Fruit fly (Drosophila melanogaster) whole organism, embryonic: ENCODE data around the gene Prp31.

Source experiments
- Blimp-1 ChIP-seq: fragments of 200-800 bp; sonication (Bioruptor generic); optimal IDR thresholded peaks from 3 replicates; lab custom pipeline; 2018; ENCODE audit warnings: missing biosample characterization, missing genetic modification characterization, mild to moderate bottlenecking, moderate library complexity, missing genetic modification reagents
- CG10431 ChIP-seq: fragments of 200-800 bp; sonication (Bioruptor generic); optimal IDR thresholded peaks from 3 replicates; lab custom pipeline; 2018; ENCODE audit warnings: missing biosample characterization, mild to moderate bottlenecking, missing genetic modification characterization
- CG10462 ChIP-seq: fragments of 200-800 bp; sonication (Bioruptor generic); optimal IDR thresholded peaks from 2 replicates; lab custom pipeline; 2016; ENCODE audit warnings: missing biosample characterization, missing genetic modification characterization
- CG11504 ChIP-seq: fragments of 200-800 bp; sonication (Bioruptor generic); optimal IDR thresholded peaks from 3 replicates; lab custom pipeline; 2019; ENCODE audit warnings: missing biosample characterization, mild to moderate bottlenecking, missing genetic modification characterization, moderate library complexity
- CG12155 ChIP-seq: fragments of 200-800 bp; sonication (Bioruptor generic); optimal IDR thresholded peaks from 3 replicates; lab custom pipeline; 2016; ENCODE audit warnings: missing biosample characterization, missing genetic modification characterization
- CG14710 ChIP-seq: fragments of 200-800 bp; sonication (Bioruptor generic); optimal IDR thresholded peaks from 3 replicates; lab custom pipeline; 2019; ENCODE audit warnings: missing biosample characterization, mild to moderate bottlenecking, missing genetic modification characterization, moderate library complexity
- CG15696 ChIP-seq: fragments of 200-800 bp; sonication (Bioruptor generic); optimal IDR thresholded peaks from 2 replicates; lab custom pipeline; 2019; ENCODE audit warnings: missing biosample characterization, mild to moderate bottlenecking, missing genetic modification characterization, moderate library complexity
- CG17186 ChIP-seq: fragments of 200-800 bp; sonication (Bioruptor generic); optimal IDR thresholded peaks from 3 replicates; lab custom pipeline; 2017; ENCODE audit warnings: missing biosample characterization, missing genetic modification reagents, missing genetic modification characterization
- CG17361 ChIP-seq: fragments of 200-800 bp; sonication (Bioruptor generic); IDR thresholded peaks from 3 replicates; pipeline ENCODE4 v1.3.6; 2022; ENCODE audit warnings: missing biosample characterization, missing genetic modification characterization
- CG18262 ChIP-seq: fragments of 200-800 bp; optimal IDR thresholded peaks from 3 replicates; lab custom pipeline; 2019; ENCODE audit warnings: missing biosample characterization, mild to moderate bottlenecking, missing genetic modification characterization, moderate library complexity
- CG2199 ChIP-seq: fragments of 200-800 bp; sonication (Bioruptor generic); IDR thresholded peaks from 3 replicates; pipeline ENCODE4 v1.3.6; 2022; ENCODE audit warnings: missing biosample characterization, missing genetic modification characterization
- CG2678 ChIP-seq: fragments of 200-800 bp; sonication (Bioruptor generic); optimal IDR thresholded peaks from 3 replicates; lab custom pipeline; 2019; ENCODE audit warnings: missing biosample characterization, mild to moderate bottlenecking, missing genetic modification characterization, moderate library complexity
- CG2712 ChIP-seq: fragments of 200-800 bp; optimal IDR thresholded peaks from 3 replicates; lab custom pipeline; 2019; ENCODE audit warnings: missing biosample characterization, mild to moderate bottlenecking, missing genetic modification characterization, moderate library complexity
- CG31441 ChIP-seq: fragments of 200-800 bp; sonication (Bioruptor generic); IDR thresholded peaks from 2 replicates; pipeline ENCODE4 v1.3.6; 2022; ENCODE audit warnings: missing biosample characterization, missing genetic modification characterization
- CG3281 ChIP-seq: fragments of 200-800 bp; sonication (Bioruptor generic); optimal IDR thresholded peaks from 3 replicates; lab custom pipeline; 2017; ENCODE audit warnings: missing biosample characterization, mild to moderate bottlenecking, missing genetic modification characterization
- CG34376 ChIP-seq: fragments of 200-800 bp; sonication (Bioruptor generic); optimal IDR thresholded peaks from 2 replicates; lab custom pipeline; 2018; ENCODE audit warnings: missing biosample characterization, mild to moderate bottlenecking, missing genetic modification characterization
- CG4424 ChIP-seq: fragments of 200-800 bp; sonication (Bioruptor generic); optimal IDR thresholded peaks from 3 replicates; lab custom pipeline; 2016; ENCODE audit warnings: missing biosample characterization, missing genetic modification characterization
- CG6683 ChIP-seq: fragments of 200-800 bp; sonication (Bioruptor generic); optimal IDR thresholded peaks from 2 replicates; lab custom pipeline; 2017; ENCODE audit warnings: missing biosample characterization, mild to moderate bottlenecking, missing genetic modification characterization, missing genetic modification reagents
- CG7839 ChIP-seq: fragments of 200-800 bp; sonication (Bioruptor generic); optimal IDR thresholded peaks from 3 replicates; lab custom pipeline; 2018; ENCODE audit warnings: missing biosample characterization, mild to moderate bottlenecking, missing genetic modification characterization, moderate library complexity
- CG8944 ChIP-seq: fragments of 200-800 bp; sonication (Bioruptor generic); optimal IDR thresholded peaks from 3 replicates; lab custom pipeline; 2016; ENCODE audit warnings: missing biosample characterization, missing genetic modification characterization
- CoRest ChIP-seq: fragments of 200-800 bp; sonication (Bioruptor generic); optimal IDR thresholded peaks from 3 replicates; lab custom pipeline; 2018; ENCODE audit warnings: missing biosample characterization, mild to moderate bottlenecking, missing genetic modification characterization, moderate library complexity
- CrebB ChIP-seq: fragments of 200-800 bp; sonication (Bioruptor generic); optimal IDR thresholded peaks from 3 replicates; lab custom pipeline; 2018; ENCODE audit warnings: missing biosample characterization, mild to moderate bottlenecking, missing genetic modification characterization
- Deaf1 ChIP-seq: fragments of 200-800 bp; optimal IDR thresholded peaks from 3 replicates; lab custom pipeline; 2019; ENCODE audit warnings: missing biosample characterization, mild to moderate bottlenecking, missing genetic modification characterization, moderate library complexity
- Nf-YB ChIP-seq: fragments of 200-800 bp; sonication (Bioruptor generic); optimal IDR thresholded peaks from 3 replicates; lab custom pipeline; 2019; ENCODE audit warnings: missing biosample characterization, mild to moderate bottlenecking, missing genetic modification characterization, moderate library complexity
- Ptx1 ChIP-seq: fragments of 200-800 bp; sonication (Bioruptor generic); IDR thresholded peaks from 2 replicates; pipeline ENCODE4 v1.3.6; 2022; ENCODE audit warnings: missing biosample characterization, missing genetic modification characterization
- Sox102F ChIP-seq: fragments of 200-800 bp; sonication (Bioruptor generic); optimal IDR thresholded peaks from 2 replicates; lab custom pipeline; 2018; ENCODE audit warnings: missing biosample characterization, mild to moderate bottlenecking, missing genetic modification characterization, moderate library complexity
- Spps ChIP-seq: fragments of 200-800 bp; sonication (Bioruptor generic); optimal IDR thresholded peaks from 2 replicates; lab custom pipeline; 2018; ENCODE audit warnings: missing biosample characterization, mild to moderate bottlenecking, missing genetic modification characterization
- Ssrp ChIP-seq: fragments of 200-800 bp; sonication (Bioruptor generic); optimal IDR thresholded peaks from 2 replicates; lab custom pipeline; 2018; ENCODE audit warnings: missing biosample characterization, mild to moderate bottlenecking, missing genetic modification characterization, moderate library complexity
- Usf ChIP-seq: fragments of 200-800 bp; sonication (Bioruptor generic); optimal IDR thresholded peaks from 2 replicates; lab custom pipeline; 2017; ENCODE audit warnings: missing genotype, missing biosample characterization, missing genetic modification characterization
- ac ChIP-seq: fragments of 200-800 bp; sonication (Bioruptor generic); optimal IDR thresholded peaks from 3 replicates; lab custom pipeline; 2017; ENCODE audit warnings: missing biosample characterization, mild to moderate bottlenecking, missing genetic modification characterization
- ara ChIP-seq: fragments of 200-800 bp; sonication (Bioruptor generic); IDR thresholded peaks from 2 replicates; pipeline ENCODE4 v1.3.6; 2022; ENCODE audit warnings: missing biosample characterization, missing genetic modification characterization
- bcd ChIP-seq: fragments of 200-800 bp; sonication (Bioruptor generic); optimal IDR thresholded peaks from 2 replicates; lab custom pipeline; 2017; ENCODE audit warnings: missing biosample characterization, mild to moderate bottlenecking, missing genetic modification characterization
- btn ChIP-seq: fragments of 200-800 bp; sonication (Bioruptor generic); optimal IDR thresholded peaks from 2 replicates; lab custom pipeline; 2016; ENCODE audit warnings: missing biosample characterization, missing genetic modification characterization
- danr ChIP-seq: fragments of 200-800 bp; sonication (Bioruptor generic); IDR thresholded peaks from 2 replicates; pipeline ENCODE4 v1.3.6; 2022; ENCODE audit warnings: missing biosample characterization, missing genetic modification characterization
- dmrt11E ChIP-seq: fragments of 200-800 bp; sonication (Bioruptor generic); optimal IDR thresholded peaks from 3 replicates; lab custom pipeline; 2018; ENCODE audit warnings: missing biosample characterization, mild to moderate bottlenecking, missing genetic modification characterization, moderate library complexity
- fd96Cb ChIP-seq: fragments of 200-800 bp; sonication (Bioruptor generic); optimal IDR thresholded peaks from 2 replicates; lab custom pipeline; 2018; ENCODE audit warnings: missing biosample characterization, mild to moderate bottlenecking, missing genetic modification characterization, moderate library complexity
- gem ChIP-seq: fragments of 200-800 bp; sonication (Bioruptor generic); optimal IDR thresholded peaks from 2 replicates; lab custom pipeline; 2019; ENCODE audit warnings: missing biosample characterization, mild to moderate bottlenecking, missing genetic modification characterization, moderate library complexity
- gsb-n ChIP-seq: fragments of 200-800 bp; sonication (Bioruptor generic); optimal IDR thresholded peaks from 3 replicates; lab custom pipeline; 2018; ENCODE audit warnings: missing biosample characterization, mild to moderate bottlenecking, missing genetic modification characterization
- lab ChIP-seq: fragments of 200-800 bp; sonication (Bioruptor generic); optimal IDR thresholded peaks from 3 replicates; lab custom pipeline; 2017; ENCODE audit warnings: missing biosample characterization, missing genetic modification characterization, mild to moderate bottlenecking, moderate library complexity, missing genetic modification reagents
- nerfin-1 ChIP-seq: fragments of 200-800 bp; sonication (Bioruptor generic); optimal IDR thresholded peaks from 3 replicates; lab custom pipeline; 2019; ENCODE audit warnings: missing biosample characterization, mild to moderate bottlenecking, missing genetic modification characterization, moderate library complexity
- nmo ChIP-seq: fragments of 200-800 bp; sonication (Bioruptor generic); optimal IDR thresholded peaks from 2 replicates; lab custom pipeline; 2018; ENCODE audit warnings: missing biosample characterization, mild to moderate bottlenecking, missing genetic modification characterization, moderate library complexity
- pb ChIP-seq: fragments of 200-800 bp; sonication (Bioruptor generic); optimal IDR thresholded peaks from 3 replicates; lab custom pipeline; 2016; ENCODE audit warnings: missing biosample characterization, missing genetic modification characterization
- phol ChIP-seq: fragments of 200-800 bp; sonication (Bioruptor generic); optimal IDR thresholded peaks from 3 replicates; lab custom pipeline; 2018; ENCODE audit warnings: missing biosample characterization, mild to moderate bottlenecking, missing genetic modification characterization, moderate library complexity
- seq ChIP-seq: fragments of 200-800 bp; sonication (Bioruptor generic); IDR thresholded peaks from 2 replicates; pipeline ENCODE4 v1.3.6; 2022; ENCODE audit warnings: missing biosample characterization, missing genetic modification characterization
- usp ChIP-seq: fragments of >200 bp; optimal IDR thresholded peaks from 2 replicates; lab custom pipeline; 2017; ENCODE audit warnings: missing biosample characterization, missing genetic modification characterization
- z ChIP-seq: fragments of 200-800 bp; sonication (Bioruptor generic); IDR thresholded peaks from 3 replicates; pipeline ENCODE4 v1.3.6; 2022; ENCODE audit warnings: missing biosample characterization, missing genetic modification characterization

The Prp31 gene

dm6 chr3L:15206058-15206457 lies 47.2 kb downstream of the Prp31 start:
- TF ChIP-seq pb, result no peak
- TF ChIP-seq gem, result no peak
- TF ChIP-seq CG12155 (GFP tag; lab: Kevin White, UChicago), result no peak
- no peak for TF ChIP-seq Spps

dm6 chr3L:15207544-15207943 lies 48.6 kb downstream of the Prp31 start, which contains the start of gene Prx1:
Gene Prx1, plus strand, starts transcription at chr3L:15207844.
- TF ChIP-seq CG6683 (GFP tag; lab: Kevin White, UChicago) (no peak), CG15696 (tag; lab: Kevin White, UChicago) (no peak), ac (GFP tag; lab: Kevin White, UChicago) (no peak), CG10431 (no peak), Nf-YB (GFP tag; lab: Kevin White, UChicago) (no peak), Sox102F (no peak), Usf (GFP tag; lab: Kevin White, UChicago) (no peak), seq (GFP tag; lab: Robert Waterston, UW) (no peak), CG17186 (no peak), danr (GFP tag; lab: Robert Waterston, UW) (no peak)

dm6 chr3L:15208695-15209450 lies 50.0 kb downstream of the Prp31 start:
- TF ChIP-seq CG7839 (tag; lab: Kevin White, UChicago) (peak; percentile 38), bcd (GFP tag; lab: Kevin White, UChicago) (peak; percentile 7), Blimp-1 (peak; percentile 39), dmrt11E (tag; lab: Kevin White, UChicago) (peak; percentile 45), CG14710 (tag; lab: Kevin White, UChicago) (peak; percentile 49), ara (no peak), nerfin-1 (tag; lab: Kevin White, UChicago) (no peak), CG34376 (GFP tag; lab: Kevin White, UChicago) (no peak), fd96Cb (peak; percentile 27), CrebB (tag; lab: Kevin White, UChicago) (no peak), CG2199 (GFP tag; lab: Robert Waterston, UW) (peak; percentile 63; the same call in 1 of the 3 replicates), Ssrp (tag; lab: Kevin White, UChicago) (peak; percentile 3), z (GFP tag; lab: Robert Waterston, UW) (no peak), CoRest (tag; lab: Kevin White, UChicago) (peak; percentile 8), btn (GFP tag; lab: Kevin White, UChicago) (no peak), CG31441 (GFP tag; lab: Robert Waterston, UW) (peak; percentile 23; the same call in 1 of the 2 replicates), usp (GFP tag; lab: Kevin White, UChicago) (no peak), Deaf1 (tag; lab: Kevin White, UChicago) (peak; percentile 12), CG8944 (GFP tag; lab: Kevin White, UChicago) (no peak), Sox102F (peak; percentile 16), CG2678 (tag; lab: Kevin White, UChicago) (peak; percentile 9), CG10462 (no peak), gsb-n (peak; percentile 10), Ptx1 (GFP tag; lab: Robert Waterston, UW) (0 out of 2 replicates have a peak, but pooled peaks have one; percentile 15), CG11504 (tag; lab: Kevin White, UChicago) (peak; percentile 76), CG17361 (GFP tag; lab: Robert Waterston, UW) (peak; percentile 75), CG4424 (peak; percentile 46), phol (tag; lab: Kevin White, UChicago) (peak; percentile 28), CG18262 (tag; lab: Kevin White, UChicago) (peak; percentile 49), lab (GFP tag; lab: Kevin White, UChicago) (peak; percentile 6), CG3281 (GFP tag; lab: Kevin White, UChicago) (peak; percentile 11), CG2712 (tag; lab: Kevin White, UChicago) (peak; percentile 55), nmo (peak; percentile 25)
